Fruit fly (Drosophila melanogaster) whole organism, embryonic: ENCODE measurements around the gene WRNexo.

Experiments
- Asciz ChIP-seq: fragments of 200-800 bp; sonication (Bioruptor generic); optimal IDR thresholded peaks from 2 replicates; lab custom pipeline; 2017; ENCODE audit warnings: missing biosample characterization, mild to moderate bottlenecking, missing genetic modification characterization, missing genetic modification reagents
- Atf6 ChIP-seq: fragments of 200-800 bp; sonication (Bioruptor generic); IDR thresholded peaks from 2 replicates; pipeline ENCODE4 v1.3.6; 2022; ENCODE audit warnings: missing biosample characterization, missing genetic modification characterization
- B-H2 ChIP-seq: fragments of 200-800 bp; sonication (Bioruptor generic); optimal IDR thresholded peaks from 2 replicates; lab custom pipeline; 2018; ENCODE audit warnings: missing biosample characterization, mild to moderate bottlenecking, missing genetic modification characterization
- BEAF-32 ChIP-seq: fragments of 200-800 bp; sonication (Bioruptor generic); optimal IDR thresholded peaks from 3 replicates; lab custom pipeline; 2017; ENCODE audit warnings: missing biosample characterization, missing genetic modification characterization, mild to moderate bottlenecking, moderate library complexity, missing genetic modification reagents
- CG11504 ChIP-seq: fragments of 200-800 bp; sonication (Bioruptor generic); optimal IDR thresholded peaks from 3 replicates; lab custom pipeline; 2019; ENCODE audit warnings: missing biosample characterization, mild to moderate bottlenecking, missing genetic modification characterization, moderate library complexity
- CG12744 ChIP-seq: fragments of 200-800 bp; sonication (Bioruptor generic); optimal IDR thresholded peaks from 2 replicates; lab custom pipeline; 2016; ENCODE audit warnings: missing biosample characterization, missing genetic modification characterization
- CG12942 ChIP-seq: fragments of 200-800 bp; sonication (Bioruptor generic); optimal IDR thresholded peaks from 3 replicates; lab custom pipeline; 2016; ENCODE audit warnings: missing biosample characterization, missing genetic modification characterization
- CG13123 ChIP-seq: fragments of 200-800 bp; sonication (Bioruptor generic); optimal IDR thresholded peaks from 2 replicates; lab custom pipeline; 2016; ENCODE audit warnings: missing biosample characterization, missing genetic modification characterization
- CG13624 ChIP-seq: fragments of 200-800 bp; sonication (Bioruptor generic); optimal IDR thresholded peaks from 2 replicates; lab custom pipeline; 2016; ENCODE audit warnings: missing biosample characterization, missing genetic modification characterization
- CG2202 ChIP-seq: fragments of 200-800 bp; sonication (Bioruptor generic); optimal IDR thresholded peaks from 2 replicates; lab custom pipeline; 2018; ENCODE audit warnings: missing biosample characterization, mild to moderate bottlenecking, missing genetic modification characterization
- CG32767 ChIP-seq: fragments of 200-800 bp; sonication (Bioruptor generic); IDR thresholded peaks from 2 replicates; pipeline ENCODE4 v1.3.6; 2022; ENCODE audit warnings: missing biosample characterization, missing genetic modification characterization
- CG34376 ChIP-seq: fragments of 200-800 bp; sonication (Bioruptor generic); optimal IDR thresholded peaks from 2 replicates; lab custom pipeline; 2018; ENCODE audit warnings: missing biosample characterization, mild to moderate bottlenecking, missing genetic modification characterization
- CG4360 ChIP-seq: fragments of 200-800 bp; sonication (Bioruptor generic); IDR thresholded peaks from 2 replicates; pipeline ENCODE4 v1.3.6; 2022; ENCODE audit warnings: missing biosample characterization, missing genetic modification characterization
- CG5245 ChIP-seq: fragments of 200-800 bp; sonication (Bioruptor generic); optimal IDR thresholded peaks from 3 replicates; lab custom pipeline; 2016; ENCODE audit warnings: missing biosample characterization, missing genetic modification characterization
- CG8478 ChIP-seq: fragments of >200 bp; optimal IDR thresholded peaks from 2 replicates; lab custom pipeline; 2018
- Camta ChIP-seq: fragments of 200-800 bp; sonication (Bioruptor generic); optimal IDR thresholded peaks from 2 replicates; lab custom pipeline; 2016; ENCODE audit warnings: missing biosample characterization, missing genetic modification characterization
- Dad ChIP-seq: fragments of 200-800 bp; sonication (Bioruptor generic); optimal IDR thresholded peaks from 3 replicates; lab custom pipeline; 2016; ENCODE audit warnings: missing biosample characterization, missing genetic modification characterization
- Deaf1 ChIP-seq: fragments of 200-800 bp; optimal IDR thresholded peaks from 3 replicates; lab custom pipeline; 2019; ENCODE audit warnings: missing biosample characterization, mild to moderate bottlenecking, missing genetic modification characterization, moderate library complexity
- Dip3 ChIP-seq: fragments of 200-800 bp; sonication (Bioruptor generic); optimal IDR thresholded peaks from 3 replicates; lab custom pipeline; 2016; ENCODE audit warnings: missing biosample characterization, missing genetic modification characterization
- Dref ChIP-seq: fragments of 200-800 bp; sonication (Bioruptor generic); IDR thresholded peaks from 2 replicates; pipeline ENCODE4 v1.3.6; 2022; ENCODE audit warnings: missing biosample characterization, missing genetic modification characterization
- GATAe ChIP-seq: fragments of 200-800 bp; sonication (Bioruptor generic); conservative IDR thresholded peaks from 2 replicates; pipeline ENCODE4 v1.3.6; 2022; ENCODE audit warnings: missing biosample characterization, missing genetic modification characterization
- Lpt ChIP-seq: fragments of >200 bp; optimal IDR thresholded peaks from 2 replicates; lab custom pipeline; 2018; ENCODE audit warnings: missing biosample characterization, missing genetic modification characterization
- NK7.1 ChIP-seq: fragments of 200-800 bp; sonication (Bioruptor generic); optimal IDR thresholded peaks from 3 replicates; lab custom pipeline; 2016; ENCODE audit warnings: missing biosample characterization, missing genetic modification characterization
- Sin3A ChIP-seq: fragments of >200 bp; optimal IDR thresholded peaks from 2 replicates; lab custom pipeline; 2018
- Sox102F ChIP-seq: fragments of 200-800 bp; sonication (Bioruptor generic); optimal IDR thresholded peaks from 2 replicates; lab custom pipeline; 2018; ENCODE audit warnings: missing biosample characterization, mild to moderate bottlenecking, missing genetic modification characterization, moderate library complexity
- Xrp1 ChIP-seq: fragments of 200-800 bp; sonication (Bioruptor generic); IDR thresholded peaks from 2 replicates; pipeline ENCODE4 v1.3.6; 2022; ENCODE audit warnings: missing biosample characterization, missing genetic modification characterization
- YL-1 ChIP-seq: fragments of 200-800 bp; sonication (Bioruptor generic); optimal IDR thresholded peaks from 3 replicates; lab custom pipeline; 2017; ENCODE audit warnings: missing biosample characterization, mild to moderate bottlenecking, missing genetic modification characterization
- ac ChIP-seq: fragments of 200-800 bp; sonication (Bioruptor generic); optimal IDR thresholded peaks from 3 replicates; lab custom pipeline; 2017; ENCODE audit warnings: missing biosample characterization, mild to moderate bottlenecking, missing genetic modification characterization
- amos ChIP-seq: fragments of 200-800 bp; sonication (Bioruptor generic); IDR thresholded peaks from 2 replicates; pipeline ENCODE4 v1.3.6; 2022; ENCODE audit warnings: missing biosample characterization, missing genetic modification characterization; ENCODE audit not compliant: partially characterized antibody
- ase ChIP-seq: fragments of 200-800 bp; sonication (Bioruptor generic); IDR thresholded peaks from 3 replicates; pipeline ENCODE4 v1.3.6; 2022; ENCODE audit warnings: missing biosample characterization, missing genetic modification characterization
- bcd ChIP-seq: fragments of 200-800 bp; sonication (Bioruptor generic); optimal IDR thresholded peaks from 2 replicates; lab custom pipeline; 2017; ENCODE audit warnings: missing biosample characterization, mild to moderate bottlenecking, missing genetic modification characterization
- bigmax ChIP-seq: fragments of 200-800 bp; sonication (Bioruptor generic); optimal IDR thresholded peaks from 2 replicates; lab custom pipeline; 2018; ENCODE audit warnings: missing biosample characterization, mild to moderate bottlenecking, missing genetic modification characterization
- chinmo ChIP-seq: fragments of 200-800 bp; sonication (Bioruptor generic); IDR thresholded peaks from 4 replicates; pipeline ENCODE4 v1.3.6; 2022; ENCODE audit warnings: missing biosample characterization, missing genetic modification characterization; ENCODE audit not compliant: partially characterized antibody
- croc ChIP-seq: fragments of 200-800 bp; sonication (Bioruptor generic); conservative IDR thresholded peaks from 3 replicates; pipeline ENCODE4 v1.3.6; 2022; ENCODE audit warnings: missing biosample characterization, missing genetic modification characterization
- dimm ChIP-seq: fragments of 200-800 bp; sonication (Bioruptor generic); IDR thresholded peaks from 2 replicates; pipeline ENCODE4 v1.3.6; 2022; ENCODE audit warnings: missing biosample characterization, missing genetic modification characterization
- dpn ChIP-seq, 2 experiments: fragments of 200-800 bp; sonication (Bioruptor generic); optimal IDR thresholded peaks; 3 replicates each; lab custom pipeline; 2016; ENCODE audit warnings: missing biosample characterization in 2 of 2, missing genetic modification characterization in 2 of 2
- dysf ChIP-seq: fragments of 200-800 bp; sonication (Bioruptor generic); IDR thresholded peaks from 3 replicates; pipeline ENCODE4 v1.3.6; 2022; ENCODE audit warnings: missing biosample characterization, missing genetic modification characterization
- fd102C ChIP-seq: fragments of 200-800 bp; sonication (Bioruptor generic); optimal IDR thresholded peaks from 2 replicates; lab custom pipeline; 2018; ENCODE audit warnings: missing biosample characterization, mild to moderate bottlenecking, missing genetic modification characterization, moderate library complexity
- inv ChIP-seq: fragments of 200-800 bp; sonication (Bioruptor generic); IDR thresholded peaks from 2 replicates; pipeline ENCODE4 v1.3.6; 2022; ENCODE audit warnings: missing biosample characterization, missing genetic modification characterization; ENCODE audit not compliant: partially characterized antibody
- jigr1 ChIP-seq: fragments of 200-800 bp; sonication (Bioruptor generic); IDR thresholded peaks from 3 replicates; pipeline ENCODE4 v1.3.6; 2022; ENCODE audit warnings: missing biosample characterization, missing genetic modification characterization
- ken ChIP-seq: fragments of 200-800 bp; sonication (Bioruptor generic); IDR thresholded peaks from 3 replicates; pipeline ENCODE4 v1.3.6; 2022; ENCODE audit warnings: missing biosample characterization, missing genetic modification characterization
- knrl ChIP-seq: fragments of 200-800 bp; sonication (Bioruptor generic); IDR thresholded peaks from 3 replicates; pipeline ENCODE4 v1.3.6; 2022; ENCODE audit warnings: missing biosample characterization, missing genetic modification characterization; ENCODE audit not compliant: partially characterized antibody
- lmd ChIP-seq: fragments of 200-800 bp; sonication (Bioruptor generic); IDR thresholded peaks from 2 replicates; pipeline ENCODE4 v1.3.6; 2022; ENCODE audit warnings: missing biosample characterization, missing genetic modification characterization
- nerfin-2 ChIP-seq: fragments of 200-800 bp; sonication (Bioruptor generic); IDR thresholded peaks from 2 replicates; pipeline ENCODE4 v1.3.6; 2022; ENCODE audit warnings: missing biosample characterization, missing genetic modification characterization; ENCODE audit not compliant: partially characterized antibody
- org-1 ChIP-seq: fragments of 200-800 bp; sonication (Bioruptor generic); optimal IDR thresholded peaks from 2 replicates; lab custom pipeline; 2017; ENCODE audit warnings: missing biosample characterization, missing genetic modification characterization
- peb ChIP-seq: fragments of 200-800 bp; sonication (Bioruptor generic); IDR thresholded peaks from 2 replicates; pipeline ENCODE4 v1.3.6; 2022; ENCODE audit warnings: missing biosample characterization, missing genetic modification characterization
- rib ChIP-seq: fragments of 200-800 bp; sonication (Bioruptor generic); IDR thresholded peaks from 2 replicates; pipeline ENCODE4 v1.3.6; 2022; ENCODE audit warnings: missing biosample characterization, missing genetic modification characterization
- sisA ChIP-seq: fragments of 200-800 bp; sonication (Bioruptor generic); IDR thresholded peaks from 2 replicates; pipeline ENCODE4 v1.3.6; 2022; ENCODE audit warnings: missing biosample characterization, missing genetic modification characterization
- sna ChIP-seq: fragments of 200-800 bp; sonication (Bioruptor generic); IDR thresholded peaks from 2 replicates; pipeline ENCODE4 v1.3.6; 2022; ENCODE audit warnings: missing biosample characterization, missing genetic modification characterization; ENCODE audit not compliant: partially characterized antibody
- twi ChIP-seq: fragments of 200-800 bp; optimal IDR thresholded peaks from 2 replicates; lab custom pipeline; 2019; ENCODE audit warnings: missing biosample characterization, mild to moderate bottlenecking, missing genetic modification characterization, moderate library complexity
- yki ChIP-seq: fragments of >200 bp; optimal IDR thresholded peaks from 3 replicates; lab custom pipeline; 2018
- zfh2 ChIP-seq: fragments of 200-800 bp; sonication (Bioruptor generic); optimal IDR thresholded peaks from 2 replicates; lab custom pipeline; 2016; ENCODE audit warnings: missing biosample characterization, missing genetic modification characterization

The WRNexo gene

DNA sequence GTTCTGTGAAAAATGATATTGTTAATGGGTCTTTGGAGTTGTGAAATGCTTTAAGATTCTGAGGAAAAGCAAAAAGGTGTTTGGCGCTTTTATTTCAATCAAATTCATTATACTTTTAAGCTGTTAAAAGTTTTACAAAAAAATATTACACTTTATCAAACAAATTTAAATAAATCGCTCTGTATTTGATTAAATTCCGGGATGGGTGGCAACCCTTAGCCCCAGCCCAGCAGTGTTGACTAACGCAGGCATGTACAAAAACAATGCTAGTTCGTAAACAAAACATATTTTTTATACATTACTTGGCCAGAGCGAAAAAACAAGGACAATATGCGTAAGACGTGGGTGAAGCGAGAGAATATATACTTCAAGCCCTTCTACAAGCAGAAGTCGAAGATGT is 38.8 kb upstream of the WRNexo start, which contains the start of gene CG7685 (continued):
- peak; percentile 68 for TF ChIP-seq zfh2 (GFP tag; lab: Kevin White, UChicago)
- TF ChIP-seq croc (GFP tag; lab: Robert Waterston, UW), result no peak
- TF ChIP-seq chinmo, result no peak
- TF ChIP-seq YL-1 (GFP tag; lab: Kevin White, UChicago), result peak; percentile 84
- TF ChIP-seq Dref, result no peak
- peak; percentile 89 for TF ChIP-seq B-H2 (GFP tag; lab: Kevin White, UChicago)
- TF ChIP-seq Dad, result peak; percentile 50
- peak; percentile 18 for TF ChIP-seq Asciz (GFP tag; lab: Kevin White, UChicago)
- 0 out of 2 replicates have a peak, but pooled peaks have one; percentile 25 for TF ChIP-seq sna (GFP tag; lab: Robert Waterston, UW)
- peak; percentile 60 for TF ChIP-seq CG12744 (GFP tag; lab: Kevin White, UChicago)
- peak; percentile 37 for TF ChIP-seq BEAF-32 (GFP tag; lab: Kevin White, UChicago)
- TF ChIP-seq ac, result no peak
- TF ChIP-seq bcd (GFP tag; lab: Kevin White, UChicago), result peak; percentile 36
- TF ChIP-seq Sin3A (lab: Kevin White, UChicago), result no peak
- TF ChIP-seq NK7.1, result peak; percentile 5
- no peak for TF ChIP-seq Lpt (GFP tag; lab: Kevin White, UChicago)
- TF ChIP-seq bigmax, result no peak
- TF ChIP-seq CG34376, result peak; percentile 81
- no peak for TF ChIP-seq GATAe (GFP tag; lab: Robert Waterston, UW)
- TF ChIP-seq org-1 (GFP tag; lab: Kevin White, UChicago), result peak; percentile 56
- TF ChIP-seq jigr1 (GFP tag; lab: Robert Waterston, UW), result no peak
- TF ChIP-seq yki, result no peak
- TF ChIP-seq fd102C, result no peak
- peak; percentile 71 for TF ChIP-seq Xrp1 (GFP tag; lab: Robert Waterston, UW)
- TF ChIP-seq ken (GFP tag; lab: Robert Waterston, UW), result peak; percentile 48; the same call in 1 of the 3 replicates
- peak; percentile 59 for TF ChIP-seq CG13624 (GFP tag; lab: Kevin White, UChicago)
- peak; percentile 48 for TF ChIP-seq Camta (GFP tag; lab: Kevin White, UChicago)
- TF ChIP-seq ase, result no peak
- peak; percentile 32 for TF ChIP-seq Deaf1 (tag; lab: Kevin White, UChicago)
- no peak for TF ChIP-seq CG8478 (lab: Kevin White, UChicago)
- TF ChIP-seq CG12942, result peak; percentile 43
- TF ChIP-seq peb (GFP tag; lab: Robert Waterston, UW), result no peak
- TF ChIP-seq CG11504 (tag; lab: Kevin White, UChicago), result peak; percentile 70
- peak; percentile 50; the same call in 1 of the 3 replicates for TF ChIP-seq dysf (GFP tag; lab: Robert Waterston, UW)
- peak; percentile 56; the same call in 1 of the 2 replicates for TF ChIP-seq lmd (GFP tag; lab: Robert Waterston, UW)
- peak; percentile 45; the same call in 1 of the 2 replicates for TF ChIP-seq CG4360 (GFP tag; lab: Robert Waterston, UW)
- peak; percentile 65 to 66 for TF ChIP-seq dpn (GFP tag; optimal IDR thresholded peaks at IDR 0.05; lab: Kevin White, UChicago)
- no peak for TF ChIP-seq dimm (GFP tag; lab: Robert Waterston, UW)
- TF ChIP-seq CG5245 (GFP tag; lab: Kevin White, UChicago), result peak; percentile 34
- TF ChIP-seq twi (tag; lab: Kevin White, UChicago), result peak; percentile 30
- TF ChIP-seq rib (GFP tag; lab: Robert Waterston, UW), result 0 out of 2 replicates have a peak, but pooled peaks have one; percentile 11
- no peak for TF ChIP-seq nerfin-2
- TF ChIP-seq inv (GFP tag; lab: Robert Waterston, UW), result no peak
- 0 out of 2 replicates have a peak, but pooled peaks have one; percentile 32 for TF ChIP-seq sisA
- peak; percentile 17 for TF ChIP-seq CG2202 (tag; lab: Kevin White, UChicago)
- TF ChIP-seq CG32767, result no peak
- TF ChIP-seq amos, result no peak
- TF ChIP-seq CG13123, result no peak
- TF ChIP-seq knrl (GFP tag; lab: Robert Waterston, UW), result no peak
- TF ChIP-seq Dip3 (GFP tag; lab: Kevin White, UChicago), result peak; percentile 49
- TF ChIP-seq Atf6 (GFP tag; lab: Robert Waterston, UW), result peak; percentile 66
- TF ChIP-seq Sox102F (GFP tag; lab: Kevin White, UChicago), result peak; percentile 51
